Worm (Caenorhabditis elegans) whole organism, L1 larva: Measurements from ENCODE around the gene nuaf-1.
A peak's percentile ranks its signal among the peaks of the same experiment; 100 is the strongest.

Experiments used
- C16A3.4 ChIP-seq: fragments of 150-350 bp; optimal IDR thresholded peaks from 2 replicates; lab custom pipeline; 2014; ENCODE audit warnings: missing biosample characterization, missing genetic modification characterization
- F16B12.6 ChIP-seq: fragments of 150-350 bp; optimal IDR thresholded peaks from 2 replicates; lab custom pipeline; 2014; ENCODE audit warnings: missing biosample characterization, missing genetic modification characterization
- ama-1 ChIP-seq: fragments of 150-350 bp; optimal IDR thresholded peaks from 2 replicates; lab custom pipeline; 2014
- blmp-1 ChIP-seq: fragments of 150-350 bp; optimal IDR thresholded peaks from 2 replicates; lab custom pipeline; 2014; ENCODE audit warnings: missing biosample characterization, missing genetic modification characterization
- ceh-82 ChIP-seq, 3 experiments: fragments of 150-350 bp in 1 of 3; sonication (generic microtip) in 2 of 3; optimal IDR thresholded peaks; 2 replicates each; lab custom pipeline; 2014 to 2017; ENCODE audit warnings: missing biosample characterization in 3 of 3, missing genetic modification characterization in 3 of 3
- ceh-90 ChIP-seq: sonication (generic microtip); optimal IDR thresholded peaks from 2 replicates; lab custom pipeline; 2016; ENCODE audit warnings: missing genetic modification characterization, missing compliant biosample characterization
- ces-1 ChIP-seq: fragments of 150-350 bp; optimal IDR thresholded peaks from 2 replicates; lab custom pipeline; 2014; ENCODE audit warnings: missing biosample characterization, missing genetic modification reagents, missing genetic modification characterization
- dpl-1 ChIP-seq, 3 experiments: fragments of 150-350 bp in 2 of 3; sonication (generic microtip) in 1 of 3; optimal IDR thresholded peaks; 2 replicates each; lab custom pipeline; 2014 to 2017; ENCODE audit warnings: missing biosample characterization in 3 of 3, missing genetic modification characterization in 3 of 3, missing genetic modification reagents in 3 of 3
- dsc-1 ChIP-seq: sonication (generic microtip); optimal IDR thresholded peaks from 2 replicates; lab custom pipeline; 2016; ENCODE audit warnings: mild to moderate bottlenecking, missing genetic modification characterization, missing compliant biosample characterization
- efl-1 ChIP-seq, 4 experiments: fragments of 150-350 bp; optimal IDR thresholded peaks in 3 of 4; peaks in 1 of 4; 1 replicate in 1 of 4; 2 replicates in 3 of 4; lab custom pipeline; 2014; ENCODE audit warnings: missing biosample characterization in 2 of 4, missing genetic modification characterization in 2 of 4, missing genetic modification reagents in 2 of 4
- efl-3 ChIP-seq: fragments of 200-800 bp; sonication (Bioruptor generic); optimal IDR thresholded peaks from 2 replicates; lab custom pipeline; 2018; ENCODE audit warnings: mild to moderate bottlenecking, missing genetic modification characterization, missing compliant biosample characterization
- egl-13 ChIP-seq: sonication (generic microtip); optimal IDR thresholded peaks from 2 replicates; lab custom pipeline; 2016; ENCODE audit warnings: missing genotype, missing genetic modification reagents, missing genetic modification characterization, missing compliant biosample characterization
- elt-2 ChIP-seq: sonication (generic microtip); optimal IDR thresholded peaks from 2 replicates; lab custom pipeline; 2016; ENCODE audit warnings: missing genetic modification characterization, mild to moderate bottlenecking, inconsistent platforms, missing compliant biosample characterization, missing genetic modification reagents
- elt-3 ChIP-seq, 6 experiments: fragments of 150-350 bp in 1 of 6; sonication (generic microtip); optimal IDR thresholded peaks; 2 replicates each; lab custom pipeline; 2017 to 2018; ENCODE audit warnings: missing biosample characterization in 6 of 6, missing genetic modification characterization in 6 of 6, inconsistent platforms in 1 of 6
- fkh-8 ChIP-seq: sonication (generic microtip); optimal IDR thresholded peaks from 2 replicates; lab custom pipeline; 2016; ENCODE audit warnings: mild to moderate bottlenecking, missing genetic modification characterization, missing compliant biosample characterization
- irx-1 ChIP-seq: sonication (generic microtip); optimal IDR thresholded peaks from 2 replicates; lab custom pipeline; 2016; ENCODE audit warnings: missing genetic modification characterization, missing compliant biosample characterization
- jun-1 ChIP-seq: fragments of 150-350 bp; optimal IDR thresholded peaks from 2 replicates; lab custom pipeline; 2014; ENCODE audit warnings: missing biosample characterization, missing genetic modification reagents, missing genetic modification characterization
- lin-13 ChIP-seq: fragments of 150-350 bp; optimal IDR thresholded peaks from 2 replicates; lab custom pipeline; 2014; ENCODE audit warnings: missing biosample characterization, missing genetic modification reagents, missing genetic modification characterization
- lin-14 ChIP-seq: fragments of 200-800 bp; sonication (Bioruptor generic); optimal IDR thresholded peaks from 2 replicates; lab custom pipeline; 2018; ENCODE audit warnings: mild to moderate bottlenecking, missing genetic modification characterization, moderate library complexity, missing compliant biosample characterization
- lin-15B ChIP-seq: fragments of 150-350 bp; sonication (generic microtip); optimal IDR thresholded peaks from 3 replicates; lab custom pipeline; 2014; ENCODE audit warnings: missing biosample characterization, missing genetic modification characterization
- lin-35 ChIP-seq, 2 experiments: fragments of 150-350 bp; optimal IDR thresholded peaks; 2 replicates each; lab custom pipeline; 2014; ENCODE audit warnings: missing biosample characterization in 2 of 2, missing genetic modification characterization in 2 of 2, missing genetic modification reagents in 2 of 2
- lsy-2 ChIP-seq, 2 experiments: fragments of 150-350 bp; optimal IDR thresholded peaks; 2 replicates each; lab custom pipeline; 2014; ENCODE audit warnings: missing biosample characterization in 2 of 2, missing genetic modification characterization in 2 of 2
- mef-2 ChIP-seq: fragments of 150-350 bp; optimal IDR thresholded peaks from 2 replicates; lab custom pipeline; 2014; ENCODE audit warnings: missing biosample characterization, missing genetic modification characterization
- mep-1 ChIP-seq: fragments of 150-350 bp; optimal IDR thresholded peaks from 2 replicates; lab custom pipeline; 2014; ENCODE audit warnings: missing biosample characterization, missing genetic modification characterization
- nhr-11 ChIP-seq: fragments of 150-350 bp; optimal IDR thresholded peaks from 2 replicates; lab custom pipeline; 2014; ENCODE audit warnings: missing biosample characterization, missing genetic modification characterization
- nhr-19 ChIP-seq: fragments of 200-800 bp; sonication (Bioruptor generic); conservative IDR thresholded peaks from 2 replicates; pipeline ENCODE4 v1.3.6; 2022; ENCODE audit warnings: missing genetic modification characterization, missing compliant biosample characterization
- nhr-20 ChIP-seq: sonication (generic microtip); optimal IDR thresholded peaks from 2 replicates; lab custom pipeline; 2016; ENCODE audit warnings: mild to moderate bottlenecking, missing genetic modification characterization, missing compliant biosample characterization
- nhr-47 ChIP-seq: sonication (generic microtip); optimal IDR thresholded peaks from 2 replicates; lab custom pipeline; 2016; ENCODE audit warnings: mild to moderate bottlenecking, missing genetic modification characterization, moderate library complexity, missing compliant biosample characterization
- nhr-71 ChIP-seq: sonication (generic microtip); optimal IDR thresholded peaks from 2 replicates; lab custom pipeline; 2016; ENCODE audit warnings: mild to moderate bottlenecking, missing genetic modification characterization, moderate library complexity, missing compliant biosample characterization
- nhr-76 ChIP-seq: sonication (generic microtip); optimal IDR thresholded peaks from 2 replicates; lab custom pipeline; 2017; ENCODE audit warnings: missing biosample characterization, missing genetic modification characterization
- nhr-84 ChIP-seq: sonication (generic microtip); optimal IDR thresholded peaks from 2 replicates; lab custom pipeline; 2017; ENCODE audit warnings: missing biosample characterization, missing genetic modification characterization
- nhr-85 ChIP-seq: sonication (generic microtip); peaks from one replicate; lab custom pipeline; 2016; ENCODE audit warnings: missing genetic modification characterization, inconsistent platforms, missing compliant biosample characterization
- nhr-90 ChIP-seq: sonication (generic microtip); optimal IDR thresholded peaks from 2 replicates; lab custom pipeline; 2016; ENCODE audit warnings: mild to moderate bottlenecking, missing genetic modification characterization, missing compliant biosample characterization; ENCODE audit not compliant: poor library complexity
- pag-3 ChIP-seq: sonication (generic microtip); optimal IDR thresholded peaks from 2 replicates; lab custom pipeline; 2017; ENCODE audit warnings: missing genetic modification characterization, mild to moderate bottlenecking, missing compliant biosample characterization, antibody characterized with exemption, borderline replicate concordance; ENCODE audit not compliant: insufficient read depth
- pax-3 ChIP-seq: fragments of 200-800 bp; sonication (Bioruptor generic); optimal IDR thresholded peaks from 2 replicates; lab custom pipeline; 2018; ENCODE audit warnings: mild to moderate bottlenecking, missing genetic modification characterization, moderate library complexity, missing compliant biosample characterization
- rnt-1 ChIP-seq: sonication (generic microtip); optimal IDR thresholded peaks from 2 replicates; lab custom pipeline; 2016; ENCODE audit warnings: mild to moderate bottlenecking, missing genetic modification characterization, moderate library complexity, missing compliant biosample characterization
- skn-1 ChIP-seq: fragments of 150-350 bp; optimal IDR thresholded peaks from 2 replicates; lab custom pipeline; 2014; ENCODE audit warnings: missing biosample characterization, missing genetic modification characterization
- snpc-4 ChIP-seq: fragments of 150-350 bp; optimal IDR thresholded peaks from 2 replicates; lab custom pipeline; 2014; ENCODE audit warnings: missing biosample characterization, missing genetic modification characterization
- snu-23 ChIP-seq: sonication (generic microtip); optimal IDR thresholded peaks from 2 replicates; lab custom pipeline; 2016; ENCODE audit warnings: missing genetic modification characterization, missing compliant biosample characterization
- swsn-7 ChIP-seq: sonication (generic microtip); optimal IDR thresholded peaks from 2 replicates; lab custom pipeline; 2016; ENCODE audit warnings: missing genetic modification characterization, missing compliant biosample characterization
- tbx-2 ChIP-seq: sonication (generic microtip); optimal IDR thresholded peaks from 2 replicates; lab custom pipeline; 2016; ENCODE audit warnings: missing genetic modification characterization, missing compliant biosample characterization
- tlp-1 ChIP-seq: fragments of 150-350 bp; optimal IDR thresholded peaks from 2 replicates; lab custom pipeline; 2014; ENCODE audit warnings: missing biosample characterization, missing genetic modification characterization
- unc-130 ChIP-seq: fragments of 150-350 bp; optimal IDR thresholded peaks from 2 replicates; lab custom pipeline; 2017; ENCODE audit warnings: missing biosample characterization, missing genetic modification characterization, inconsistent platforms
- unc-86 ChIP-seq: sonication (generic microtip); optimal IDR thresholded peaks from 2 replicates; lab custom pipeline; 2016; ENCODE audit warnings: missing genetic modification characterization, missing compliant biosample characterization
- unc-98 ChIP-seq: fragments of 200-800 bp; sonication (Bioruptor generic); IDR thresholded peaks from 2 replicates; pipeline ENCODE4 v1.3.6; 2022; ENCODE audit warnings: missing genetic modification characterization, missing compliant biosample characterization
- xbp-1 ChIP-seq: sonication (generic microtip); optimal IDR thresholded peaks from 2 replicates; lab custom pipeline; 2016; ENCODE audit warnings: missing genetic modification characterization, missing compliant biosample characterization
- ztf-11 ChIP-seq, 2 experiments: sonication (generic microtip); optimal IDR thresholded peaks; 2 replicates each; lab custom pipeline; 2016 to 2017; ENCODE audit warnings: missing genetic modification characterization in 2 of 2, missing biosample characterization in 1 of 2, missing compliant biosample characterization in 1 of 2

nuaf-1 gene

DNA sequence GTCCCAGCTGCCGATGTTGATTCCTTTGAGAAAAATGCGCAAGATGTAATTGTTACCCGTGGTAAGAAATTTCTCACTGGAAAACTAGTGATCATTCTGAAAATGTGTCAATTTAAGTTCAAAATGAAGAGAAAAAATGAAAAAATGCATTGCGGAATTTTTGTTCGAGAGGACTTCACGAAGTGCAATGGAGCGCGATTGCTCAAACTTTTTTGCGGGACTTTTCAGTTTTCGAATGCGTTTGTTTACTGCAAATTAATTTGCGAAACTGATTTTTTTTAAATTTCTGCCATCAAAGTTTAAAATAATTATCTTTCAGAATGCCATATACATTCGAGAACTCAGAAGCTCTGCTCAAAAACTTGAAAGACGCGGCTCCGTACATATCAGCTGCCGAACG lies at the start of gene nuaf-1, which contains the start of gene bir-2:
Gene nuaf-1, minus strand, starts transcription at position 98 of the 400 bp plus-strand sequence.
Gene bir-2, plus strand, starts transcription at position 318 of the 400 bp plus-strand sequence.
- TF ChIP-seq elt-3 (tag; optimal IDR thresholded peaks at IDR 0.05; lab: Kevin White, UChicago) (peak in 2 of 6 experiments; percentile 25 to 65), C16A3.4 (tag; lab: Kevin White, UChicago) (peak; percentile 54), unc-130 (tag; lab: Kevin White, UChicago) (peak; percentile 62), snpc-4 (peak; percentile 28), lin-15B (tag; lab: Kevin White, UChicago) (peak; percentile 75), xbp-1 (peak; percentile 57), irx-1 (tag; lab: Kevin White, UChicago) (peak; percentile 23), egl-13 (peak; percentile 26), nhr-19 (GFP tag; lab: Robert Waterston, UW) (peak; percentile 54), efl-1 (optimal IDR thresholded peaks at IDR 0.05; lab: Kevin White, UChicago) (peak; percentile 68 to 82), efl-1 (GFP tag; optimal IDR thresholded peaks at IDR 0.05 in 1 of 2; lab: Kevin White, UChicago) (peak; percentile 85 to 98), unc-98 (no peak), lin-35 (GFP tag; optimal IDR thresholded peaks at IDR 0.05; lab: Kevin White, UChicago) (peak; percentile 78 to 90), swsn-7 (tag; lab: Kevin White, UChicago) (peak; percentile 63), dsc-1 (peak; percentile 60), jun-1 (tag; lab: Kevin White, UChicago) (peak; percentile 28), ama-1 (lab: Kevin White, UChicago) (no peak), fkh-8 (tag; lab: Kevin White, UChicago) (peak; percentile 41), lin-13 (peak; percentile 48), rnt-1 (tag; lab: Kevin White, UChicago) (peak; percentile 88), nhr-90 (tag; lab: Kevin White, UChicago) (peak; percentile 50), nhr-76 (no peak), lin-14 (GFP tag; lab: Kevin White, UChicago) (peak; percentile 70), unc-86 (tag; lab: Kevin White, UChicago) (peak; percentile 54), lsy-2 (tag; optimal IDR thresholded peaks at IDR 0.05; lab: Kevin White, UChicago) (peak; percentile 70 to 74), nhr-11 (tag; lab: Kevin White, UChicago) (no peak), skn-1 (tag; lab: Kevin White, UChicago) (peak; percentile 55), ceh-90 (tag; lab: Kevin White, UChicago) (peak; percentile 39), snu-23 (peak; percentile 73), nhr-71 (tag; lab: Kevin White, UChicago) (peak; percentile 77), blmp-1 (tag; lab: Kevin White, UChicago) (peak; percentile 38), ceh-82 (tag; optimal IDR thresholded peaks at IDR 0.05; lab: Kevin White, UChicago) (peak in 2 of 3 experiments; percentile 47 to 55), nhr-84 (no peak), nhr-85 (tag; lab: Kevin White, UChicago) (peak; percentile 73), pax-3 (peak; percentile 57), efl-3 (no peak), F16B12.6 (tag; lab: Kevin White, UChicago) (peak; percentile 23), ces-1 (GFP tag; lab: Kevin White, UChicago) (no peak), dpl-1 (GFP tag; optimal IDR thresholded peaks at IDR 0.05; lab: Kevin White, UChicago) (peak; percentile 75 to 91 (median 85)), tlp-1 (tag; lab: Kevin White, UChicago) (no peak), nhr-47 (tag; lab: Kevin White, UChicago) (peak; percentile 78), ztf-11 (tag; optimal IDR thresholded peaks at IDR 0.05; lab: Kevin White, UChicago) (peak in 1 of 2 experiments; percentile 47), mep-1 (tag; lab: Kevin White, UChicago) (peak; percentile 85), pag-3 (tag; lab: Kevin White, UChicago) (peak; percentile 27), nhr-20 (tag; lab: Kevin White, UChicago) (peak; percentile 59), tbx-2 (peak; percentile 52), elt-2 (tag; lab: Kevin White, UChicago) (no peak), mef-2 (tag; lab: Kevin White, UChicago) (no peak)
